Worm (Caenorhabditis elegans): ENCODE measurements around the gene T05A8.8.

ce11 chrII:2726774-2727173, 9.7 kb upstream of the T05A8.8 start:
- TF ChIP-seq R02D3.7 (tag; optimal IDR thresholded peaks at IDR 0.05) (no peak), F13H6.1 (tag; optimal IDR thresholded peaks at IDR 0.05) (no peak), ama-1 (optimal IDR thresholded peaks at IDR 0.05) (no peak)

Data from whole organism, L2 larva.